Fruit fly (Drosophila melanogaster): ENCODE results near the gene DnaJ-1.
A peak's percentile ranks its signal among the peaks of the same experiment; 100 is the strongest.

Gene DnaJ-1

dm6 chr3L:5768532-5769497, 16.8 kb upstream of the DnaJ-1 start, which contains the start of the genes Ppat-Dpck and scny:
TSS of gene Ppat-Dpck (minus strand) at chr3L:5768794.
TSS of gene scny (plus strand) at chr3L:5769002.
- peak; percentile 17 for TF ChIP-seq noc (tag; optimal IDR thresholded peaks at IDR 0.05)

- TF ChIP-seq noc (tag; optimal IDR thresholded peaks at IDR 0.05) = no peak
Measured at dm6 chr3L:5765844-5766200, 13.8 kb upstream of the DnaJ-1 start, which contains the start of gene Txl. TSS of gene Txl (plus strand) at chr3L:5765846.

dm6 chr3L:5764922-5765843, 13.2 kb upstream of the DnaJ-1 start, which contains the start of gene CG10576:
TSS of gene CG10576 (minus strand) at chr3L:5765702.
- TF ChIP-seq noc (tag; optimal IDR thresholded peaks at IDR 0.05) = no peak

dm6 chr3L:5753605-5754365, 1.8 kb upstream of the DnaJ-1 start:
- TF ChIP-seq noc (tag; optimal IDR thresholded peaks at IDR 0.05) = no peak

- TF ChIP-seq noc (tag; optimal IDR thresholded peaks at IDR 0.05) = peak; percentile 13
Measured at dm6 chr3L:5752903-5753604, 1.1 kb upstream of the DnaJ-1 start, which contains the start of gene Usp47. TSS of gene Usp47 (plus strand) at chr3L:5752973.

dm6 chr3L:5751417-5751739, 611 bp downstream of the DnaJ-1 start:
- no peak for TF ChIP-seq noc (tag; optimal IDR thresholded peaks at IDR 0.05)

- no peak for TF ChIP-seq noc (tag; optimal IDR thresholded peaks at IDR 0.05)
Measured at dm6 chr3L:5749616-5750336, 2.2 kb downstream of the DnaJ-1 start.

- TF ChIP-seq noc (tag; optimal IDR thresholded peaks at IDR 0.05) = no peak
Measured at dm6 chr3L:5731639-5732038, 20.4 kb downstream of the DnaJ-1 start.

- no peak for TF ChIP-seq noc (tag; optimal IDR thresholded peaks at IDR 0.05)
Measured at dm6 chr3L:5713031-5713430, 39.0 kb downstream of the DnaJ-1 start, which contains the start of gene CG44521. TSS of gene CG44521 (plus strand) at chr3L:5713331.
